Fruit fly (Drosophila melanogaster): Measurements from ENCODE around the gene mys.

Gene mys

dm6 chrX:8092075-8092682 is 30.7 kb downstream of the mys start (continued):
- peak; percentile 91 for TF ChIP-seq CG14441 (GFP tag; IDR thresholded peaks at IDR 0.05)
- peak; percentile 55; the same call in 1 of the 2 replicates for TF ChIP-seq sim (GFP tag; IDR thresholded peaks at IDR 0.05)
- peak; percentile 69 for TF ChIP-seq CG4707 (GFP tag; optimal IDR thresholded peaks at IDR 0.05)
- peak; percentile 98 for TF ChIP-seq CoRest (tag; optimal IDR thresholded peaks at IDR 0.05)
- peak; percentile 97 for TF ChIP-seq CG2712 (tag; optimal IDR thresholded peaks at IDR 0.05)
- peak; percentile 87 for TF ChIP-seq al (GFP tag; IDR thresholded peaks at IDR 0.05)
- peak; percentile 69; the same call in 1 of the 2 replicates for TF ChIP-seq GATAe (GFP tag; conservative IDR thresholded peaks at IDR 0.05)
- TF ChIP-seq shn (GFP tag; optimal IDR thresholded peaks at IDR 0.05), result peak; percentile 54
- TF ChIP-seq B-H2 (GFP tag; optimal IDR thresholded peaks at IDR 0.05), result peak; percentile 92
- peak; percentile 92 for TF ChIP-seq Abd-B (GFP tag; optimal IDR thresholded peaks at IDR 0.05)
- TF ChIP-seq dati (GFP tag; IDR thresholded peaks at IDR 0.05), result peak; percentile 67
- peak; percentile 78 for TF ChIP-seq CG9609 (GFP tag; optimal IDR thresholded peaks at IDR 0.05)
- peak; percentile 25 for TF ChIP-seq CG9876 (GFP tag; optimal IDR thresholded peaks at IDR 0.05)
- peak; percentile 92 for TF ChIP-seq CG10654 (GFP tag; optimal IDR thresholded peaks at IDR 0.05)
- peak; percentile 87 for TF ChIP-seq kah (GFP tag; optimal IDR thresholded peaks at IDR 0.05)
- TF ChIP-seq CG30020 (tag; optimal IDR thresholded peaks at IDR 0.05), result peak; percentile 79
- TF ChIP-seq fd64A (GFP tag; optimal IDR thresholded peaks at IDR 0.05), result peak; percentile 83
- 0 out of 2 replicates have a peak, but pooled peaks have one; percentile 56 for TF ChIP-seq ham (GFP tag; IDR thresholded peaks at IDR 0.05)
- no peak for TF ChIP-seq CG42726 (GFP tag; IDR thresholded peaks at IDR 0.05; ENCODE audit: partially characterized antibody)
- TF ChIP-seq en (GFP tag; optimal IDR thresholded peaks at IDR 0.05), result peak; percentile 30
- TF ChIP-seq gsb (GFP tag; IDR thresholded peaks at IDR 0.05), result peak; percentile 86
- TF ChIP-seq YL-1 (GFP tag; optimal IDR thresholded peaks at IDR 0.05), result peak; percentile 67
- TF ChIP-seq maf-S (GFP tag; optimal IDR thresholded peaks at IDR 0.05), result peak; percentile 77
- TF ChIP-seq chif (GFP tag; optimal IDR thresholded peaks at IDR 0.05), result peak; percentile 67 to 86
- TF ChIP-seq cg (GFP tag; optimal IDR thresholded peaks at IDR 0.05), result no peak
- peak; percentile 84 for TF ChIP-seq CG7786 (GFP tag; optimal IDR thresholded peaks at IDR 0.05)
- TF ChIP-seq CG15269 (tag; optimal IDR thresholded peaks at IDR 0.05), result peak; percentile 97
- peak; percentile 90 for TF ChIP-seq Vsx1 (GFP tag; optimal IDR thresholded peaks at IDR 0.05)
- TF ChIP-seq Ptx1 (GFP tag; IDR thresholded peaks at IDR 0.05), result peak; percentile 96
- TF ChIP-seq CG17385 (GFP tag; optimal IDR thresholded peaks at IDR 0.05), result peak; percentile 94
- TF ChIP-seq CG3065 (GFP tag; optimal IDR thresholded peaks at IDR 0.05), result peak; percentile 84
- TF ChIP-seq CG7556 (GFP tag; optimal IDR thresholded peaks at IDR 0.05), result peak; percentile 97
- peak; percentile 96 for TF ChIP-seq dysf (GFP tag; IDR thresholded peaks at IDR 0.05)
- TF ChIP-seq trh (GFP tag; optimal IDR thresholded peaks at IDR 0.05), result peak; percentile 85
- peak; percentile 95 for TF ChIP-seq lmd (GFP tag; IDR thresholded peaks at IDR 0.05)
- peak; percentile 49; the same call in 1 of the 3 replicates for TF ChIP-seq Optix (GFP tag; IDR thresholded peaks at IDR 0.05)
- peak; percentile 96 for TF ChIP-seq CG12391 (tag; optimal IDR thresholded peaks at IDR 0.05)
- peak; percentile 72 for TF ChIP-seq cas (GFP tag; IDR thresholded peaks at IDR 0.05)
- peak; percentile 90 for TF ChIP-seq CG6272 (GFP tag; IDR thresholded peaks at IDR 0.05)
- peak; percentile 89 for TF ChIP-seq CG6765 (GFP tag; optimal IDR thresholded peaks at IDR 0.05)
- peak; percentile 82 for TF ChIP-seq CG2889 (GFP tag; IDR thresholded peaks at IDR 0.05)
- TF ChIP-seq Poxn (GFP tag; IDR thresholded peaks at IDR 0.05), result peak; percentile 59
- 0 out of 2 replicates have a peak, but pooled peaks have one; percentile 8 for TF ChIP-seq aop (GFP tag; IDR thresholded peaks at IDR 0.05)
- TF ChIP-seq CG4282 (GFP tag; optimal IDR thresholded peaks at IDR 0.05), result peak; percentile 54
- TF ChIP-seq vnd (GFP tag; IDR thresholded peaks at IDR 0.05; ENCODE audit: partially characterized antibody), result no peak
- peak; percentile 75 for TF ChIP-seq NFAT (GFP tag; IDR thresholded peaks at IDR 0.05)
- TF ChIP-seq Gug (GFP tag; IDR thresholded peaks at IDR 0.05), result peak; percentile 86
- peak; percentile 94 for TF ChIP-seq HmgZ (tag; optimal IDR thresholded peaks at IDR 0.05)
- peak; percentile 68 for TF ChIP-seq CG31365 (tag; optimal IDR thresholded peaks at IDR 0.05)
- TF ChIP-seq Sox102F (GFP tag; optimal IDR thresholded peaks at IDR 0.05), result peak; percentile 95
- TF ChIP-seq fru (optimal IDR thresholded peaks at IDR 0.05), result no peak
